Fruit fly (Drosophila melanogaster): ENCODE measurements around the gene CG3402.
A peak's percentile ranks its signal among the peaks of the same experiment; 100 is the strongest.

Gene CG3402

dm6 chr3L:621097-621967 lies 31.3 kb downstream of the CG3402 start (continued):
- peak; percentile 94 for TF ChIP-seq CG1603 (tag; optimal IDR thresholded peaks at IDR 0.05)
- TF ChIP-seq CG18599 (GFP tag; optimal IDR thresholded peaks at IDR 0.05) = peak; percentile 7
- TF ChIP-seq caup (GFP tag; optimal IDR thresholded peaks at IDR 0.05; ENCODE audit: severe bottlenecking) = peak; percentile 13
- peak; percentile 84 for TF ChIP-seq Spps (tag; optimal IDR thresholded peaks at IDR 0.05)
- peak; percentile 69; the same call in 2 of the 3 replicates for TF ChIP-seq ken (GFP tag; IDR thresholded peaks at IDR 0.05)
- TF ChIP-seq CG4820 (GFP tag; optimal IDR thresholded peaks at IDR 0.05) = peak; percentile 89
- TF ChIP-seq Vsx1 (GFP tag; optimal IDR thresholded peaks at IDR 0.05) = peak; percentile 55
- TF ChIP-seq onecut (GFP tag; IDR thresholded peaks at IDR 0.05) = peak; percentile 78
- TF ChIP-seq CG16863 (GFP tag; optimal IDR thresholded peaks at IDR 0.05) = peak; percentile 73
- TF ChIP-seq CHES-1-like (GFP tag; optimal IDR thresholded peaks at IDR 0.05) = peak; percentile 37
- TF ChIP-seq CG8089 (GFP tag; optimal IDR thresholded peaks at IDR 0.05) = peak; percentile 65
- peak in 1 of 2 experiments; percentile 43 for TF ChIP-seq Eip74EF (GFP tag; optimal IDR thresholded peaks at IDR 0.05)
- TF ChIP-seq ssp (GFP tag; IDR thresholded peaks at IDR 0.05) = peak; percentile 42
- TF ChIP-seq Chrac-16 (GFP tag; optimal IDR thresholded peaks at IDR 0.05) = peak; percentile 89
- peak; percentile 94 for TF ChIP-seq CG2712 (tag; optimal IDR thresholded peaks at IDR 0.05)
- peak; percentile 85 for TF ChIP-seq CG30431 (GFP tag; optimal IDR thresholded peaks at IDR 0.05)
- peak; percentile 6 for TF ChIP-seq fu2 (GFP tag; optimal IDR thresholded peaks at IDR 0.05)
- TF ChIP-seq emc (GFP tag; optimal IDR thresholded peaks at IDR 0.05) = no peak
- TF ChIP-seq p53 (GFP tag; optimal IDR thresholded peaks at IDR 0.05) = no peak
- peak; percentile 92 for TF ChIP-seq CG15479 (GFP tag; optimal IDR thresholded peaks at IDR 0.05)
- peak; percentile 49 for TF ChIP-seq CG30020 (tag; optimal IDR thresholded peaks at IDR 0.05)
- peak; percentile 83 to 89 for TF ChIP-seq eve (GFP tag; optimal IDR thresholded peaks at IDR 0.05)
- TF ChIP-seq Nf-YB (GFP tag; optimal IDR thresholded peaks at IDR 0.05) = peak; percentile 69
- TF ChIP-seq hkb (optimal IDR thresholded peaks at IDR 0.05) = no peak
- TF ChIP-seq hkb (GFP tag; IDR thresholded peaks at IDR 0.05) = peak; percentile 48; the same call in 1 of the 2 replicates
- TF ChIP-seq bab2 (GFP tag; optimal IDR thresholded peaks at IDR 0.05) = peak; percentile 64
- TF ChIP-seq tup (GFP tag; optimal IDR thresholded peaks at IDR 0.05) = peak; percentile 48
- no peak for TF ChIP-seq tna (GFP tag; IDR thresholded peaks at IDR 0.05; ENCODE audit: partially characterized antibody)
- TF ChIP-seq CG32772 (GFP tag; IDR thresholded peaks at IDR 0.05) = peak; percentile 58
- TF ChIP-seq CG11398 (GFP tag; optimal IDR thresholded peaks at IDR 0.05) = peak; percentile 18
- TF ChIP-seq CG6689 (GFP tag; IDR thresholded peaks at IDR 0.05) = peak; percentile 79
- TF ChIP-seq bowl (GFP tag; IDR thresholded peaks at IDR 0.05) = no peak
- TF ChIP-seq chn (GFP tag; optimal IDR thresholded peaks at IDR 0.05) = peak; percentile 85
- peak; percentile 93 for TF ChIP-seq CG2202 (tag; optimal IDR thresholded peaks at IDR 0.05)
- TF ChIP-seq HHEX (GFP tag; optimal IDR thresholded peaks at IDR 0.05) = peak; percentile 28
- TF ChIP-seq CG43689 (GFP tag; IDR thresholded peaks at IDR 0.05) = no peak
- peak; percentile 92 for TF ChIP-seq zfh1 (GFP tag; IDR thresholded peaks at IDR 0.05)
- peak; percentile 22 for TF ChIP-seq CG1792 (GFP tag; optimal IDR thresholded peaks at IDR 0.05)
- TF ChIP-seq vfl (GFP tag; optimal IDR thresholded peaks at IDR 0.05) = peak; percentile 35
- no peak for TF ChIP-seq pan (optimal IDR thresholded peaks at IDR 0.05)
- TF ChIP-seq pan (GFP tag; optimal IDR thresholded peaks at IDR 0.05 in 1 of 2, IDR thresholded peaks at IDR 0.05 in 1 of 2) = peak in 1 of 2 experiments; percentile 49
- TF ChIP-seq CG12744 (GFP tag; optimal IDR thresholded peaks at IDR 0.05) = peak; percentile 59
- peak; percentile 52 for TF ChIP-seq CG4360 (GFP tag; IDR thresholded peaks at IDR 0.05)
- peak; percentile 87 for TF ChIP-seq CG17361 (GFP tag; IDR thresholded peaks at IDR 0.05)
- peak; percentile 63 for TF ChIP-seq CG10462 (GFP tag; optimal IDR thresholded peaks at IDR 0.05)
- TF ChIP-seq CG7963 (GFP tag; IDR thresholded peaks at IDR 0.05; ENCODE audit: partially characterized antibody) = no peak
- TF ChIP-seq trh (GFP tag; optimal IDR thresholded peaks at IDR 0.05) = peak; percentile 38
- peak; percentile 72 for TF ChIP-seq kni (GFP tag; optimal IDR thresholded peaks at IDR 0.05)
- TF ChIP-seq Mes4 (GFP tag; optimal IDR thresholded peaks at IDR 0.05) = peak; percentile 71

All from whole organism, embryonic.